Worm (Caenorhabditis elegans) whole organism, mixed stage, embryonic: ENCODE data around the gene popl-7.

Source experiments
- blmp-1 ChIP-seq: fragments of 150-350 bp; optimal IDR thresholded peaks from 2 replicates; lab custom pipeline; 2014; ENCODE audit warnings: missing biosample characterization, missing genetic modification characterization
- ceh-43 ChIP-seq: fragments of 200-800 bp; sonication (Bioruptor generic); optimal IDR thresholded peaks from 2 replicates; lab custom pipeline; 2018; ENCODE audit warnings: mild to moderate bottlenecking, missing genetic modification characterization, moderate library complexity, missing compliant biosample characterization
- ceh-83 ChIP-seq: fragments of 200-800 bp; sonication (Bioruptor generic); optimal IDR thresholded peaks from 2 replicates; lab custom pipeline; 2018; ENCODE audit warnings: mild to moderate bottlenecking, missing genetic modification characterization, missing compliant biosample characterization
- drap-1 ChIP-seq: fragments of 200-800 bp; sonication (Bioruptor generic); optimal IDR thresholded peaks from 3 replicates; lab custom pipeline; 2018; ENCODE audit warnings: mild to moderate bottlenecking, missing genetic modification characterization, missing compliant biosample characterization
- elt-3 ChIP-seq: fragments of 150-350 bp; optimal IDR thresholded peaks from 2 replicates; lab custom pipeline; 2014; ENCODE audit warnings: missing biosample characterization, missing genetic modification characterization
- hlh-1 ChIP-seq: fragments of 150-350 bp; optimal IDR thresholded peaks from 2 replicates; lab custom pipeline; 2014; ENCODE audit warnings: missing biosample characterization, missing genetic modification reagents, missing genetic modification characterization
- lsy-2 ChIP-seq: fragments of 150-350 bp; optimal IDR thresholded peaks from 2 replicates; lab custom pipeline; 2014; ENCODE audit warnings: missing biosample characterization, missing genetic modification characterization
- mls-2 ChIP-seq: sonication (generic microtip); optimal IDR thresholded peaks from 2 replicates; lab custom pipeline; 2016; ENCODE audit warnings: mild to moderate bottlenecking, missing genetic modification characterization, moderate library complexity, missing compliant biosample characterization
- pha-4 ChIP-seq: fragments of 150-350 bp; optimal IDR thresholded peaks from 2 replicates; lab custom pipeline; 2018; ENCODE audit warnings: missing biosample characterization, missing genetic modification reagents, missing genetic modification characterization
- ztf-11 ChIP-seq: fragments of 150-350 bp; optimal IDR thresholded peaks from 2 replicates; lab custom pipeline; 2014; ENCODE audit warnings: missing biosample characterization, missing genetic modification characterization

DNA sequence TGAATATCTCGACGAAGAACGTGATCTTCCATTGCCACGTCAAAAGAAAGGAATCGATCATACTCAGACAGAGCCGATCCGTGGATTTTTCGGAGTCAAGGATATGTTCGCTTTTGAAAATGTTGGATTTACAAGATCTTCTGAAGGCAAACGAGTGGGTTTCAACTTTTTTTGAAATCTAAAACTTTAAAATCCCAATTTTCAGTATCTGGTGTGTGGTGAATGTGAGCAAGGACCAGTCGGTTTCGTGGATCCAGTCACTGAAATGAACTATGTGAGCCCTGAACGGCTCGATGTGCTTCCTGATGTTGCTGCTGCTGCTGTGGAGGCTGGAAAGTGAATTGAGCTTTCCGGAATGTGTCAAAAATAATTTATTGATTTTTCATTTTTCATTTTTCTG, 16.4 kb downstream of the popl-7 start, which contains the start of gene lsm-3:
- TF ChIP-seq elt-3 (no peak), mls-2 (tag; lab: Kevin White, UChicago) (no peak), pha-4 (no peak), lsy-2 (no peak), drap-1 (GFP tag; lab: Kevin White, UChicago) (no peak), ztf-11 (no peak), hlh-1 (no peak), ceh-83 (GFP tag; lab: Kevin White, UChicago) (no peak), blmp-1 (tag; lab: Kevin White, UChicago) (no peak), ceh-43 (GFP tag; lab: Kevin White, UChicago) (no peak)
